Fruit fly (Drosophila melanogaster) whole organism: ENCODE results near the gene Hsp27.

Source experiments
- CG8478 ChIP-seq: fragments of >200 bp; optimal IDR thresholded peaks from 2 replicates; lab custom pipeline; 2018; ENCODE audit warnings: inconsistent platforms
- Dll ChIP-seq: fragments of >200 bp; optimal IDR thresholded peaks from 2 replicates; lab custom pipeline; 2017
- EcR ChIP-seq, 2 experiments: fragments of >200 bp; optimal IDR thresholded peaks; 2 replicates each; lab custom pipeline; 2017; ENCODE audit warnings: missing biosample characterization in 2 of 2, missing genetic modification characterization in 2 of 2, missing genetic modification reagents in 2 of 2
- pan ChIP-seq: fragments of >200 bp; optimal IDR thresholded peaks from 2 replicates; lab custom pipeline; 2017
- psq ChIP-seq: fragments of >200 bp; optimal IDR thresholded peaks from 2 replicates; lab custom pipeline; 2017
- usp ChIP-seq: fragments of >200 bp; optimal IDR thresholded peaks from 2 replicates; lab custom pipeline; 2017; ENCODE audit warnings: missing biosample characterization, missing genetic modification characterization, mixed read lengths

Gene Hsp27

DNA sequence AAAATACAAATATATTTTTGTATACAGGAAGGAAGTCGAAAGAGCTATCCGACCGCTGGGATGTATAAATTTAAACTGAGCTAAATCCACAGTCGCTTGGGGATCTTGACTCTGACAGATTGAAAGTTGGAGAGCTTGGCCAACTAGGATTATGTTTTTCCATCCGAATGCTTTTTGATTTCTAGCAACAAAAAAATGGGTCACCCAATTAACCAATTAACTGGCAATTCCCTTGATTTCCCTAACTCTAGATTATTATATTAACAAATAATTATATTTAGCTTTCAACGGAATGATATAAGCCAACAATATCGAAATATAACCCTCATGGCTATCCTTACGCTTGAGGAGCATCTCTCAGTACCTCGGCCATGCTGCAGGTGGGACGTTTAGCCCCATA, 33.4 kb downstream of the Hsp27 start, which contains the start of gene CG3982:
TSS of gene CG3982 (minus strand) at position 101 of the 400 bp plus-strand sequence.
- no peak for TF ChIP-seq psq (lab: Kevin White, UChicago)
- TF ChIP-seq pan: no peak
- no peak for TF ChIP-seq Dll (lab: Kevin White, UChicago)
- TF ChIP-seq CG8478 (lab: Kevin White, UChicago): no peak
- TF ChIP-seq usp (GFP tag; lab: Kevin White, UChicago): no peak
- no peak for TF ChIP-seq EcR (GFP tag; optimal IDR thresholded peaks at IDR 0.05; lab: Kevin White, UChicago)

DNA sequence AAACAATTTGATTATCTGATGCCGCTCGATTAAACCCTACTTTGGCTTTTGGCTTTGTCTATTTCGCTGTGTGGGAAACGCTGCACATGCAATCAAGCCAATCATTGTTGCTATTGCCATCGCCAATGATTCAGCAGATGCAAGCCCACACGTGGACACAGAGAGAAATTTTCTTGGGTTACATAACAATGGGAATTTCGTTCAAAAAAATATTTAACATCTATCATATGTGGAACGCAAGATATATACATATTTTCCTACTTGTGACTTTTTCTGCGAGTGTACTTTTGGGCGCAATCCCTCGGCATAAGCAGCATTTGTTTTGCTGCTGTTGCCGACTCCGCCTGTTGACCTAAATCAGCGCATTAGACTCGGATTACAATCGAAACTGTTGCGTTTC, 35.5 kb downstream of the Hsp27 start:
- TF ChIP-seq Dll (lab: Kevin White, UChicago): no peak
- TF ChIP-seq EcR (GFP tag; optimal IDR thresholded peaks at IDR 0.05; lab: Kevin White, UChicago): no peak
- no peak for TF ChIP-seq psq (lab: Kevin White, UChicago)
- TF ChIP-seq CG8478 (lab: Kevin White, UChicago): no peak
- no peak for TF ChIP-seq usp (GFP tag; lab: Kevin White, UChicago)
- no peak for TF ChIP-seq pan

DNA sequence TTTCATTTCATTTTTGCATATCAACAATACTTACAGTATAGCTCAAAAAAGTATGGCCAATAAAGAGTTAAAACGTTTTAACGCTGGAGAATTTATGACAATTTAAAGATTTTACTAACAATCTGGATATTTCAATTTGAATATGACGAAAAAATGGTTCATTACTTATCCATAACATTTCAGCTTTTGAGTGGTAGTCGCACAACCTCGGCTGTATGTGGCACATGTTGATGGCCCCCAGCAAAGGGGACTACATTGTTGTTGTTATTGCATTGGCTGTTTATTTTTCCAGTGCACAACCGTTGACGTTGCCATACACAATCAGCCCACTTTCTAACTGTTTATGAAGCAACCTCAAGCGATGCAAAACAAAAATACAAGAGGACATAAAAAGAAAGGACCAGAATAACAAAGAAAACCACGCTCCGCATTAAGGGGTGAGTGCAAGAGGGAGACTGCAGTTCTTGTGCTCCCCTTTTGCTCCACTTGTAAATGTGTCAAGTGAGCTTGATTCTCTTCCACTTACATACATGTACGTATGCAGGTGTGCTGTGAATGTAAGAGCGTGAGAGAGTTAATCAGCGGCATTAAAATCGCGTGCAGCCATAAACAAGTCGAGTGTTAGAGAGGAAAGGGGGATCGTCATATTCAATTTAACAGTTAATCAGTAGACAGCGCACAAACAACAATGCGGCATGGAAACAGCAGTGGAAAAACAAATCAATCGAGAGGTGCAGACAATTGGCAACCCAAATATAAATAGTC, 36.4 kb downstream of the Hsp27 start:
- TF ChIP-seq EcR (GFP tag; optimal IDR thresholded peaks at IDR 0.05; lab: Kevin White, UChicago): no peak
- TF ChIP-seq psq (lab: Kevin White, UChicago): no peak
- TF ChIP-seq CG8478 (lab: Kevin White, UChicago): no peak
- TF ChIP-seq Dll (lab: Kevin White, UChicago): no peak
- TF ChIP-seq usp (GFP tag; lab: Kevin White, UChicago): no peak
- no peak for TF ChIP-seq pan

DNA sequence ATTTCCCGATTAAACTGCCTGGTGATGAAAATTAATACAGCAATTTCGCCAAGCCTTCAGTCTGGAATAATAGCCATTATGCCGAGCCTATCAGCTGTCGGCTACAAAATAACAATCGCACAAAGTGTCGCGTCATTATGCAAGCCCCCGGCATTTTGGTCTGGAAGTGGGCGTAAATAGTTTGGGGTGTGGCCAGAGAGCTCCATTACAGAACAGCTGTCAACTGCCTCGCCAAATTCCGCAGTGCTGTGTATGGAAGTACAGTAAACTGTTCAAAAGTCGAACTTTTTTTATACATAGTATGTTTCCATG, 36.9 kb downstream of the Hsp27 start:
- TF ChIP-seq CG8478 (lab: Kevin White, UChicago) (no peak), usp (GFP tag; lab: Kevin White, UChicago) (no peak), Dll (lab: Kevin White, UChicago) (no peak), EcR (GFP tag; optimal IDR thresholded peaks at IDR 0.05; lab: Kevin White, UChicago) (no peak)

DNA sequence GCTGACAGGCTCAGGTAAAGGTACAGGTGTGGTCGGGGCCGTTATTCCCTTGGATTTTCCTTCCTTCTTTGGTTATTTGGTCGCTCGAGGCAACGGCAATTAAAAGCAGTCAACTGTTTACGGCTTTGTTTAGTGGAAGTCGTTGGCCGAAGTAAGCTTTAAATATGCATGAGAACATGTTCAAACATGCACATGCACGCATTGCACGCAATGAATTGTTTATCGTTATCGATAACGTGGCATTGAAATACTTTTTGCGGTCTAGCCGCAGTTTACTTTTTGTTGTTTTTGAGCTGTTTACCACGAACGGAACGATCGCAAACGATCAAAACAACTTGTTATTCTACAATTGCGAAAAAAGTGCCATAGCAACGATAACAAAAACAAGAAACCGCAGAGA, 37.8 kb downstream of the Hsp27 start:
- TF ChIP-seq usp (GFP tag; lab: Kevin White, UChicago) (no peak), Dll (lab: Kevin White, UChicago) (no peak), pan (no peak), EcR (GFP tag; optimal IDR thresholded peaks at IDR 0.05; lab: Kevin White, UChicago) (no peak), CG8478 (lab: Kevin White, UChicago) (no peak), psq (lab: Kevin White, UChicago) (no peak)

DNA sequence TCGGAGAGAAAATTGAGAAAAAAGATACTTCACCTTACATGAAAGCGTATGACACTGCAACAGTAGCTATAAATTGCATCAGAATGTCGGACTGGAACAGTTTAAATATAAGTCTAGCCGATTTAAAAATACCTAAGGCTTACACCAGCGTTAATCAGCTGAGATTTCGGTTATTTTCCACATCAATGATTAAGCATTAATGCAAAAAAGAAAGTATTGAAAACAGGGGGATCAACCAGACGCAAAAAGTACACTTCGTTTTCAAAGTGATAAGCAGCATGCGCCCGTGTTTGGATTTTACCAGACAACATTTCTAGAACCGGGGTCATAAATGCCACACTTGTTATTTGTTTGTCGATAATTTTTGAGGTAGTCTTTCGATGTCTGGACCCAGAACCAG, 38.3 kb downstream of the Hsp27 start:
- TF ChIP-seq CG8478 (lab: Kevin White, UChicago) (no peak), Dll (lab: Kevin White, UChicago) (no peak), pan (no peak), psq (lab: Kevin White, UChicago) (no peak), usp (GFP tag; lab: Kevin White, UChicago) (no peak)

DNA sequence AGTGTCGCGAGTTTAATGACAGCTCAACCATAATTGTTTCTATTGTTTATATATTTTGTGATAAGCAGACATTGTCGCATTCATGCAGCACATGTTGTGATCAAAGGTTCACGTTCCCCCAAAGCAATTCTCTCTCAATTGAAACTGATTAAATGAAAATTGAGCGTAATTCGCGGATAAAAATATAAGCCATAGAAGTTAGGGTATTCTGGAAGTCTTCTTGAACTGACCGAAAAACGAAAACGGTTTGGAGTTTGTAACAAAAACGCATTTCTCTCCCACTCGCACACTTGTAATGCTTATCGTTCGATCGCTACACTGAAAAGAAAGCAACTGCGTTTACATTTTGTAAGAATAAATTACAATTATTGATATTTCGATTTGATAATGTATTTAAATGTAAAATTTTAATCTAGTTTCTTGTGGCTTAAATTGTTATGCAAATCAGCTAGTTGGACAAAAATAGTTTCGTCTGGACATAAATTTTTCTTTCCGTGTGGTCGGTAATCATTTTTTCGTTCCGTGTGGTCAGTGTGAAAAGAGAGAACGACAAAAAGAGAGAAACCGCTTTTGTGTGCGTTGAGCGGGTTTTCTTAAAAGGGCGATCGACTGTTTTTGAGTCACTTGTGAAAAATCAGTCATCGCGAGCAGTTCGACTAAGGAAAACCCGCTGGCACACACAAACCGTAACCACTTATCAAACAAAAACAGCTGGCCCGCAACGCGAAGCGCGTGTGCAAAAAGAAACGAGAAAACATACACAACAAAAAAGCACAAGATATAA, 39.0 kb downstream of the Hsp27 start, which contains the start of gene aay:
TSS of gene aay (plus strand) at position 618 of the 784 bp plus-strand sequence.
- TF ChIP-seq CG8478 (lab: Kevin White, UChicago) (no peak), psq (lab: Kevin White, UChicago) (no peak), EcR (GFP tag; optimal IDR thresholded peaks at IDR 0.05; lab: Kevin White, UChicago) (no peak), pan (no peak), Dll (lab: Kevin White, UChicago) (no peak), usp (GFP tag; lab: Kevin White, UChicago) (no peak)

DNA sequence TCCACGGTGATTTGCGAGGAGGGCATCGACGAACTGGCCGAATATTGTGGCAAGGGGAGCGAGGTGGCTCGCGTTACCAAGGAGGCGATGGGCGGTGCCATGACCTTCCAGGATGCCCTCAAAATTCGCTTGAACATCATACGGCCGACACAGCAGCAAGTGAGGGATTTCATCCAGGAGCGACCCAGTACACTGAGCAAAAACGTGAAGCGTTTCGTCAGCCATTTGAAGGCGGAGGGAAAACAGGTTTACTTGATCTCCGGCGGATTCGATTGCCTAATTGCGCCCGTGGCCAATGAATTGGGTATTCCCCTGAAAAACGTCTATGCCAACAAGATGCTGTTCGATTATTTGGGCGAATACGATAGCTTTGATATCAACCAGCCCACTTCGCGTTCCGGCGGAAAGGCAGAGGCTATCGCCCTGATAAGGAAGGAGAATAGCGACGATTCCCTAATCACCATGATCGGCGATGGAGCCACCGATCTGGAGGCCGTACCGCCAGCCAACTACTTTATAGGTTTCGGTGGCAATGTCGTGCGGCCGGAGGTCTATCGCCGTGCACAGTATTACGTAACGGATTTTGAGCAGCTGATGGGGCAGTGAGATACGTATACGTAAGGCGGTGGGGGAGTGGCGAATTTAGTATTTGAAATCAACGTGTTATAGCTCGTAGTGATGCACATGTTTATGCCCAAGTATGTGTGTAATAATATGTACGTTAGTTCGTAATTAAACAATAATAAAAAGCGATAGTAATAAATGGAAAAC, 40.1 kb downstream of the Hsp27 start:
- no peak for TF ChIP-seq pan
- TF ChIP-seq usp (GFP tag; lab: Kevin White, UChicago): no peak
- no peak for TF ChIP-seq CG8478 (lab: Kevin White, UChicago)
- no peak for TF ChIP-seq EcR (GFP tag; optimal IDR thresholded peaks at IDR 0.05; lab: Kevin White, UChicago)
- TF ChIP-seq psq (lab: Kevin White, UChicago): no peak
- no peak for TF ChIP-seq Dll (lab: Kevin White, UChicago)

DNA sequence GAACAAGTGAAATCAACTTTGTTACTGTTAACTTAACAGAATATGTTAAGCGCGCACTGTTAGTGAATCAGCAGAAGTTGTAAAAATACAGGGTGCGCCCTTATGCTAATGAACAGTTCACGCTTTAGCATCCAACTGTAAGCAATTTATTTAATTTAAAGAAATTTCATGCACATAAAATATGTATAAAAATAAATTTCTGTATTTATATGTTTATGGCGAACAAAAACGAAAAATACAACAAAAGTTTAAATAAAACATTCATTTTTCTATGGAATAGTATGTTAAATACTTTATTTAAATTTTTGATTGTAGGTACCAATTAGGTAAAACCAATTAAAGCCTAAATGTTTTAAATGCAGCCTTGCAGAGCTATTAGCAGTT, 40.7 kb downstream of the Hsp27 start:
- no peak for TF ChIP-seq Dll (lab: Kevin White, UChicago)
- TF ChIP-seq EcR (GFP tag; optimal IDR thresholded peaks at IDR 0.05; lab: Kevin White, UChicago): no peak
- no peak for TF ChIP-seq usp (GFP tag; lab: Kevin White, UChicago)
- TF ChIP-seq CG8478 (lab: Kevin White, UChicago): no peak
- no peak for TF ChIP-seq pan
- TF ChIP-seq psq (lab: Kevin White, UChicago): no peak

DNA sequence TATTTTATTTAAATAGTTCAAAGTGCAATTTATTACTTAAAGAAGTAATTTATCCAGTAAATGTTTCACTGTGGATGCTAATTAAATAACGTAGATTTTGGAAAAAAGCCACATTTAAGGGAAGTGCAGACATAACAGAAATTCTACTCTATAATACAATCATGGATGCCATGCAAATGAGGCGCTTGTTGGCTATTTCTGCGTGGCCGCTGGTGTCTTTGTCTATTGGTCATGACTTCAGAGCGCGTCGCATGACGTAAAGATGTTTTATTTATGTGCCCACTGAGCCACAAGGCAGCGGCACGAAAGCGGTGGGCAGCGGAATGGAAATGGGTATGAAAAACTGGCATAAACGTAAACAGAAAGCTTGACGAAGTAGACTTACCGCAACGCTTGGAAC, 42.0 kb downstream of the Hsp27 start:
- TF ChIP-seq pan (no peak), EcR (GFP tag; optimal IDR thresholded peaks at IDR 0.05; lab: Kevin White, UChicago) (no peak), Dll (lab: Kevin White, UChicago) (no peak), usp (GFP tag; lab: Kevin White, UChicago) (no peak), CG8478 (lab: Kevin White, UChicago) (no peak), psq (lab: Kevin White, UChicago) (no peak)
